Fruit fly (Drosophila melanogaster) whole organism, embryonic: Measurements from ENCODE around the gene CG43658.

Experiments used
- BEAF-32 ChIP-seq: fragments of 200-800 bp; sonication (Bioruptor generic); optimal IDR thresholded peaks from 3 replicates; lab custom pipeline; 2017; ENCODE audit warnings: missing biosample characterization, missing genetic modification characterization, mild to moderate bottlenecking, moderate library complexity, missing genetic modification reagents
- Bdp1 ChIP-seq: fragments of 200-800 bp; sonication (Bioruptor generic); optimal IDR thresholded peaks from 3 replicates; lab custom pipeline; 2016; ENCODE audit warnings: missing biosample characterization, missing genetic modification characterization
- CG10543 ChIP-seq: fragments of 200-800 bp; sonication (Bioruptor generic); optimal IDR thresholded peaks from 3 replicates; lab custom pipeline; 2017; ENCODE audit warnings: missing biosample characterization, mild to moderate bottlenecking, missing genetic modification characterization, moderate library complexity
- CG10565 ChIP-seq: fragments of 200-800 bp; sonication (Bioruptor generic); optimal IDR thresholded peaks from 3 replicates; lab custom pipeline; 2016; ENCODE audit warnings: missing biosample characterization, mild to moderate bottlenecking, missing genetic modification characterization
- CG10654 ChIP-seq: fragments of 200-800 bp; sonication (Bioruptor generic); optimal IDR thresholded peaks from 2 replicates; lab custom pipeline; 2016; ENCODE audit warnings: missing biosample characterization, missing genetic modification characterization
- CG14014 ChIP-seq: fragments of 200-800 bp; sonication (Bioruptor generic); IDR thresholded peaks from 2 replicates; pipeline ENCODE4 v1.3.6; 2022; ENCODE audit warnings: missing biosample characterization, missing genetic modification characterization
- CG16779 ChIP-seq: fragments of 200-800 bp; sonication (Bioruptor generic); IDR thresholded peaks from 2 replicates; pipeline ENCODE4 v1.3.6; 2022; ENCODE audit warnings: missing biosample characterization, missing genetic modification characterization
- CG17361 ChIP-seq: fragments of 200-800 bp; sonication (Bioruptor generic); IDR thresholded peaks from 3 replicates; pipeline ENCODE4 v1.3.6; 2022; ENCODE audit warnings: missing biosample characterization, missing genetic modification characterization
- CG1832 ChIP-seq: fragments of 200-800 bp; sonication (Bioruptor generic); optimal IDR thresholded peaks from 2 replicates; lab custom pipeline; 2017; ENCODE audit warnings: missing biosample characterization, mild to moderate bottlenecking, missing genetic modification characterization, inconsistent platforms
- CG18619 ChIP-seq: fragments of 200-800 bp; sonication (Bioruptor generic); optimal IDR thresholded peaks from 3 replicates; lab custom pipeline; 2017; ENCODE audit warnings: missing biosample characterization, mild to moderate bottlenecking, missing genetic modification characterization
- CG2678 ChIP-seq: fragments of 200-800 bp; sonication (Bioruptor generic); optimal IDR thresholded peaks from 3 replicates; lab custom pipeline; 2019; ENCODE audit warnings: missing biosample characterization, mild to moderate bottlenecking, missing genetic modification characterization, moderate library complexity
- CG4360 ChIP-seq: fragments of 200-800 bp; sonication (Bioruptor generic); IDR thresholded peaks from 2 replicates; pipeline ENCODE4 v1.3.6; 2022; ENCODE audit warnings: missing biosample characterization, missing genetic modification characterization
- CG4820 ChIP-seq: fragments of 200-800 bp; sonication (Bioruptor generic); optimal IDR thresholded peaks from 3 replicates; lab custom pipeline; 2016; ENCODE audit warnings: missing biosample characterization, missing genetic modification characterization
- CG7745 ChIP-seq: fragments of 200-800 bp; sonication (Bioruptor generic); optimal IDR thresholded peaks from 2 replicates; lab custom pipeline; 2018; ENCODE audit warnings: missing biosample characterization, mild to moderate bottlenecking, missing genetic modification characterization, moderate library complexity
- CG7786 ChIP-seq: fragments of 200-800 bp; sonication (Bioruptor generic); optimal IDR thresholded peaks from 2 replicates; lab custom pipeline; 2016; ENCODE audit warnings: missing biosample characterization, missing genetic modification characterization
- CG8281 ChIP-seq: fragments of 200-800 bp; sonication (Bioruptor generic); optimal IDR thresholded peaks from 2 replicates; lab custom pipeline; 2018; ENCODE audit warnings: missing biosample characterization, mild to moderate bottlenecking, missing genetic modification characterization, moderate library complexity
- CG8388 ChIP-seq: fragments of 200-800 bp; sonication (Bioruptor generic); optimal IDR thresholded peaks from 2 replicates; lab custom pipeline; 2019; ENCODE audit warnings: missing biosample characterization, mild to moderate bottlenecking, missing genetic modification characterization, moderate library complexity
- CG8924 ChIP-seq: fragments of 200-800 bp; optimal IDR thresholded peaks from 3 replicates; lab custom pipeline; 2019; ENCODE audit warnings: missing biosample characterization, mild to moderate bottlenecking, missing genetic modification characterization, moderate library complexity
- CTCF ChIP-seq: fragments of 200-800 bp; sonication (Bioruptor generic); optimal IDR thresholded peaks from 2 replicates; lab custom pipeline; 2017; ENCODE audit warnings: missing biosample characterization, mild to moderate bottlenecking, missing genetic modification characterization, moderate library complexity
- Dek ChIP-seq: fragments of 200-800 bp; sonication (Bioruptor generic); optimal IDR thresholded peaks from 3 replicates; lab custom pipeline; 2019; ENCODE audit warnings: missing biosample characterization, mild to moderate bottlenecking, missing genetic modification characterization, moderate library complexity
- Dp ChIP-seq: fragments of 200-800 bp; sonication (Bioruptor generic); optimal IDR thresholded peaks from 2 replicates; lab custom pipeline; 2018; ENCODE audit warnings: missing biosample characterization, mild to moderate bottlenecking, missing genetic modification characterization, moderate library complexity
- ERR ChIP-seq: fragments of 200-800 bp; sonication (Bioruptor generic); optimal IDR thresholded peaks from 2 replicates; lab custom pipeline; 2016; ENCODE audit warnings: missing biosample characterization, missing genetic modification characterization
- Elba2 ChIP-seq: fragments of 200-800 bp; sonication (Bioruptor generic); optimal IDR thresholded peaks from 3 replicates; lab custom pipeline; 2016; ENCODE audit warnings: missing biosample characterization, missing genetic modification characterization
- Ets65A ChIP-seq: fragments of 200-800 bp; sonication (Bioruptor generic); peaks from one replicate; lab custom pipeline; 2016; ENCODE audit warnings: missing biosample characterization, missing genetic modification characterization
- H2.0 ChIP-seq: fragments of 200-800 bp; sonication (Bioruptor generic); IDR thresholded peaks from 2 replicates; pipeline ENCODE4 v1.3.6; 2022; ENCODE audit warnings: missing biosample characterization, missing genetic modification characterization
- MESR4 ChIP-seq: fragments of 200-800 bp; sonication (Bioruptor generic); optimal IDR thresholded peaks from 2 replicates; lab custom pipeline; 2018; ENCODE audit warnings: missing biosample characterization, mild to moderate bottlenecking, missing genetic modification characterization, moderate library complexity
- MTF-1 ChIP-seq: fragments of 200-800 bp; sonication (Bioruptor generic); optimal IDR thresholded peaks from 2 replicates; lab custom pipeline; 2018; ENCODE audit warnings: missing biosample characterization, mild to moderate bottlenecking, missing genetic modification characterization, borderline replicate concordance
- Myb ChIP-seq: fragments of 200-800 bp; sonication (Bioruptor generic); optimal IDR thresholded peaks from 2 replicates; lab custom pipeline; 2016; ENCODE audit warnings: missing biosample characterization, missing genetic modification characterization
- Nf-YB ChIP-seq: fragments of 200-800 bp; sonication (Bioruptor generic); optimal IDR thresholded peaks from 3 replicates; lab custom pipeline; 2019; ENCODE audit warnings: missing biosample characterization, mild to moderate bottlenecking, missing genetic modification characterization, moderate library complexity
- PHDP ChIP-seq: fragments of 200-800 bp; sonication (Bioruptor generic); optimal IDR thresholded peaks from 3 replicates; lab custom pipeline; 2018; ENCODE audit warnings: missing biosample characterization, mild to moderate bottlenecking, missing genetic modification characterization, moderate library complexity
- Pdp1 ChIP-seq, 2 experiments: fragments of 200-800 bp; sonication (Bioruptor generic); optimal IDR thresholded peaks; 3 replicates each; lab custom pipeline; 2016; ENCODE audit warnings: missing biosample characterization in 2 of 2, missing genetic modification characterization in 2 of 2, mild to moderate bottlenecking in 1 of 2, moderate library complexity in 1 of 2
- Trl ChIP-seq, 3 experiments: fragments of >200 bp in 2 of 3; fragments of 200-800 bp in 1 of 3; sonication (Bioruptor generic) in 1 of 3; optimal IDR thresholded peaks; 2 replicates in 1 of 3; 3 replicates in 2 of 3; lab custom pipeline; 2016 to 2017; ENCODE audit warnings: missing biosample characterization in 1 of 3, missing genetic modification characterization in 1 of 3
- Usf ChIP-seq: fragments of 200-800 bp; sonication (Bioruptor generic); optimal IDR thresholded peaks from 2 replicates; lab custom pipeline; 2017; ENCODE audit warnings: missing genotype, missing biosample characterization, missing genetic modification characterization
- Xrp1 ChIP-seq: fragments of 200-800 bp; sonication (Bioruptor generic); IDR thresholded peaks from 2 replicates; pipeline ENCODE4 v1.3.6; 2022; ENCODE audit warnings: missing biosample characterization, missing genetic modification characterization
- amos ChIP-seq: fragments of 200-800 bp; sonication (Bioruptor generic); IDR thresholded peaks from 2 replicates; pipeline ENCODE4 v1.3.6; 2022; ENCODE audit warnings: missing biosample characterization, missing genetic modification characterization; ENCODE audit not compliant: partially characterized antibody
- btn ChIP-seq: fragments of 200-800 bp; sonication (Bioruptor generic); optimal IDR thresholded peaks from 2 replicates; lab custom pipeline; 2016; ENCODE audit warnings: missing biosample characterization, missing genetic modification characterization
- chn ChIP-seq: fragments of 200-800 bp; sonication (Bioruptor generic); optimal IDR thresholded peaks from 2 replicates; lab custom pipeline; 2016; ENCODE audit warnings: missing biosample characterization, missing genetic modification characterization
- da ChIP-seq: fragments of 200-800 bp; sonication (Bioruptor generic); optimal IDR thresholded peaks from 2 replicates; lab custom pipeline; 2016; ENCODE audit warnings: missing biosample characterization, missing genetic modification characterization
- emc ChIP-seq: fragments of 200-800 bp; sonication (Bioruptor generic); optimal IDR thresholded peaks from 2 replicates; lab custom pipeline; 2016; ENCODE audit warnings: missing biosample characterization, missing genetic modification characterization
- ems ChIP-seq: fragments of 200-800 bp; sonication (Bioruptor generic); optimal IDR thresholded peaks from 3 replicates; lab custom pipeline; 2016; ENCODE audit warnings: missing biosample characterization, missing genetic modification characterization
- eyg ChIP-seq: fragments of 200-800 bp; sonication (Bioruptor generic); optimal IDR thresholded peaks from 3 replicates; lab custom pipeline; 2016; ENCODE audit warnings: missing biosample characterization, missing genetic modification characterization
- gfzf ChIP-seq: fragments of 200-800 bp; sonication (Bioruptor generic); optimal IDR thresholded peaks from 2 replicates; lab custom pipeline; 2016; ENCODE audit warnings: missing biosample characterization, mild to moderate bottlenecking, missing genetic modification characterization, moderate library complexity
- grn ChIP-seq: fragments of 200-800 bp; sonication (Bioruptor generic); optimal IDR thresholded peaks from 3 replicates; lab custom pipeline; 2017; ENCODE audit warnings: missing biosample characterization, missing genetic modification characterization
- ham ChIP-seq: fragments of 200-800 bp; sonication (Bioruptor generic); IDR thresholded peaks from 2 replicates; pipeline ENCODE4 v1.3.6; 2022; ENCODE audit warnings: missing biosample characterization, missing genetic modification characterization
- hbn ChIP-seq: fragments of 200-800 bp; sonication (Bioruptor generic); IDR thresholded peaks from 2 replicates; pipeline ENCODE4 v1.3.6; 2022; ENCODE audit warnings: missing biosample characterization, missing genetic modification characterization; ENCODE audit not compliant: partially characterized antibody
- pros ChIP-seq: fragments of 200-800 bp; sonication (Bioruptor generic); optimal IDR thresholded peaks from 3 replicates; lab custom pipeline; 2019; ENCODE audit warnings: missing biosample characterization, mild to moderate bottlenecking, missing genetic modification characterization, moderate library complexity
- sd ChIP-seq: fragments of 200-800 bp; sonication (Bioruptor generic); optimal IDR thresholded peaks from 3 replicates; lab custom pipeline; 2018; ENCODE audit warnings: missing biosample characterization, mild to moderate bottlenecking, missing genetic modification characterization, moderate library complexity
- sim ChIP-seq: fragments of 200-800 bp; sonication (Bioruptor generic); IDR thresholded peaks from 2 replicates; pipeline ENCODE4 v1.3.6; 2022; ENCODE audit warnings: missing biosample characterization, missing genetic modification characterization
- tll ChIP-seq, 2 experiments: fragments of 200-800 bp in 1 of 2; fragments of >200 bp in 1 of 2; sonication (Bioruptor generic) in 1 of 2; optimal IDR thresholded peaks; 2 replicates each; lab custom pipeline; 2017 to 2019; ENCODE audit warnings: missing biosample characterization in 2 of 2, missing genetic modification characterization in 2 of 2, mild to moderate bottlenecking in 1 of 2, moderate library complexity in 1 of 2
- ttk ChIP-seq: fragments of 200-800 bp; sonication (Bioruptor generic); IDR thresholded peaks from 2 replicates; pipeline ENCODE4 v2.1.2; 2022; ENCODE audit warnings: missing biosample characterization, missing genetic modification characterization

The CG43658 gene

dm6 chrX:17423310-17423945, 137.6 kb downstream of the CG43658 start, which contains the start of gene ENGase (continued):
- no peak for TF ChIP-seq hbn (GFP tag; lab: Robert Waterston, UW)
- no peak for TF ChIP-seq Xrp1 (GFP tag; lab: Robert Waterston, UW)
- TF ChIP-seq CG8281 = no peak
- no peak for TF ChIP-seq gfzf (GFP tag; lab: Kevin White, UChicago)
- TF ChIP-seq CG14014 (GFP tag; lab: Robert Waterston, UW) = no peak
- no peak for TF ChIP-seq CG10565 (GFP tag; lab: Kevin White, UChicago)
- TF ChIP-seq CG16779 (GFP tag; lab: Robert Waterston, UW) = no peak
- TF ChIP-seq PHDP (tag; lab: Kevin White, UChicago) = no peak
- TF ChIP-seq CG18619 (GFP tag; lab: Kevin White, UChicago) = no peak
- TF ChIP-seq CG2678 (tag; lab: Kevin White, UChicago) = no peak
- TF ChIP-seq CG10543 (GFP tag; lab: Kevin White, UChicago) = peak; percentile 4
- TF ChIP-seq CG7786 (GFP tag; lab: Kevin White, UChicago) = no peak
- no peak for TF ChIP-seq tll (GFP tag; optimal IDR thresholded peaks at IDR 0.05; lab: Kevin White, UChicago)
- TF ChIP-seq CG8388 = no peak
- TF ChIP-seq Elba2 (GFP tag; lab: Kevin White, UChicago) = no peak
- TF ChIP-seq chn (GFP tag; lab: Kevin White, UChicago) = peak; percentile 6
- TF ChIP-seq CG4360 (GFP tag; lab: Robert Waterston, UW) = no peak
- TF ChIP-seq MESR4 (GFP tag; lab: Kevin White, UChicago) = no peak
- no peak for TF ChIP-seq CTCF
- no peak for TF ChIP-seq H2.0 (GFP tag; lab: Robert Waterston, UW)
- TF ChIP-seq Trl (optimal IDR thresholded peaks at IDR 0.05; lab: Kevin White, UChicago) = no peak
- no peak for TF ChIP-seq Trl (GFP tag; optimal IDR thresholded peaks at IDR 0.05; lab: Kevin White, UChicago)
- no peak for TF ChIP-seq Pdp1 (GFP tag; optimal IDR thresholded peaks at IDR 0.05; lab: Kevin White, UChicago)
- no peak for TF ChIP-seq ERR
- no peak for TF ChIP-seq grn (GFP tag; lab: Kevin White, UChicago)
- TF ChIP-seq amos = no peak
- peak; percentile 12 for TF ChIP-seq Myb (GFP tag; lab: Kevin White, UChicago)
- TF ChIP-seq CG17361 = no peak
- TF ChIP-seq ttk (GFP tag; lab: Robert Waterston, UW) = no peak
- no peak for TF ChIP-seq CG4820 (GFP tag; lab: Kevin White, UChicago)
- no peak for TF ChIP-seq da (GFP tag; lab: Kevin White, UChicago)
- no peak for TF ChIP-seq btn (GFP tag; lab: Kevin White, UChicago)
- TF ChIP-seq Dek (tag; lab: Kevin White, UChicago) = no peak
- TF ChIP-seq Usf (GFP tag; lab: Kevin White, UChicago) = no peak
- no peak for TF ChIP-seq sd (tag; lab: Kevin White, UChicago)
- no peak for TF ChIP-seq sim
- no peak for TF ChIP-seq emc (GFP tag; lab: Kevin White, UChicago)
- TF ChIP-seq CG1832 (GFP tag; lab: Kevin White, UChicago) = peak; percentile 64
- TF ChIP-seq MTF-1 = no peak
- no peak for TF ChIP-seq ham (GFP tag; lab: Robert Waterston, UW)
- no peak for TF ChIP-seq CG7745 (tag; lab: Kevin White, UChicago)
- peak; percentile 15 for TF ChIP-seq Ets65A (GFP tag; lab: Kevin White, UChicago)
- no peak for TF ChIP-seq CG10654 (GFP tag; lab: Kevin White, UChicago)
- no peak for TF ChIP-seq Nf-YB (GFP tag; lab: Kevin White, UChicago)
- no peak for TF ChIP-seq Bdp1 (GFP tag; lab: Kevin White, UChicago)
- peak; percentile 83 for TF ChIP-seq Dp (GFP tag; lab: Kevin White, UChicago)
- no peak for TF ChIP-seq ems (GFP tag; lab: Kevin White, UChicago)
- TF ChIP-seq CG8924 (tag; lab: Kevin White, UChicago) = peak; percentile 8
- peak; percentile 62 for TF ChIP-seq pros (GFP tag; lab: Kevin White, UChicago)
- TF ChIP-seq eyg (GFP tag; lab: Kevin White, UChicago) = no peak
- TF ChIP-seq BEAF-32 (GFP tag; lab: Kevin White, UChicago) = peak; percentile 4
